Fruit fly (Drosophila melanogaster): ENCODE measurements around the gene CG7202.

dm6 chr3L:21450486-21450885 is 42.1 kb downstream of the CG7202 start:
- TF ChIP-seq D1 (tag; optimal IDR thresholded peaks at IDR 0.05) (no peak), Pif1A (GFP tag; optimal IDR thresholded peaks at IDR 0.05) (no peak), CG17806 (tag; optimal IDR thresholded peaks at IDR 0.05) (no peak), CG9948 (tag; optimal IDR thresholded peaks at IDR 0.05) (no peak), Snoo (tag; optimal IDR thresholded peaks at IDR 0.05) (no peak), gl (tag; optimal IDR thresholded peaks at IDR 0.05) (no peak)

All from whole organism, pupa.